Worm (Caenorhabditis elegans) whole organism, young adult: ENCODE data around the gene best-18.

Experiments
- B0019.2 ChIP-seq: fragments of 200-800 bp; sonication (Bioruptor generic); conservative IDR thresholded peaks from 2 replicates; pipeline ENCODE4 v1.3.6; 2022; ENCODE audit warnings: missing genetic modification reagents, missing genetic modification characterization, missing compliant biosample characterization
- F37B4.10 ChIP-seq: fragments of 200-800 bp; sonication (Bioruptor generic); IDR thresholded peaks from 2 replicates; pipeline ENCODE4 v1.3.6; 2022; ENCODE audit warnings: missing genetic modification characterization, missing compliant biosample characterization
- F49E8.2 ChIP-seq: sonication (generic microtip); optimal IDR thresholded peaks from 3 replicates; lab custom pipeline; 2017; ENCODE audit warnings: missing genetic modification characterization, mild to moderate bottlenecking, missing compliant biosample characterization, antibody characterized with exemption, moderate library complexity; ENCODE audit not compliant: insufficient read depth
- F52B5.7 ChIP-seq: sonication (generic microtip); optimal IDR thresholded peaks from 2 replicates; lab custom pipeline; 2016; ENCODE audit warnings: mild to moderate bottlenecking, missing genetic modification characterization, missing compliant biosample characterization
- F55B11.4 ChIP-seq: sonication (generic microtip); optimal IDR thresholded peaks from 2 replicates; lab custom pipeline; 2016; ENCODE audit warnings: missing compliant biosample characterization, missing genetic modification characterization, borderline replicate concordance; ENCODE audit not compliant: insufficient read depth
- F57A8.1 ChIP-seq: fragments of 200-800 bp; sonication (Bioruptor generic); optimal IDR thresholded peaks from 2 replicates; lab custom pipeline; 2018; ENCODE audit warnings: mild to moderate bottlenecking, missing genetic modification characterization, moderate library complexity, missing compliant biosample characterization
- K11D2.4 ChIP-seq: fragments of 200-800 bp; sonication (Bioruptor generic); IDR thresholded peaks from 2 replicates; pipeline ENCODE4 v1.3.6; 2022; ENCODE audit warnings: missing genetic modification reagents, missing genetic modification characterization, missing compliant biosample characterization
- K12H6.12 ChIP-seq: fragments of 200-800 bp; sonication (Bioruptor generic); optimal IDR thresholded peaks from 2 replicates; lab custom pipeline; 2018; ENCODE audit warnings: mild to moderate bottlenecking, missing genetic modification characterization, missing compliant biosample characterization
- T07F8.4 ChIP-seq: sonication (generic microtip); optimal IDR thresholded peaks from 2 replicates; lab custom pipeline; 2016; ENCODE audit warnings: mild to moderate bottlenecking, missing genetic modification characterization, moderate library complexity, missing compliant biosample characterization
- Y95B8A.8 ChIP-seq: fragments of 200-800 bp; sonication (Bioruptor generic); IDR thresholded peaks from 2 replicates; pipeline ENCODE4 v1.3.6; 2022; ENCODE audit warnings: missing genetic modification reagents, missing genetic modification characterization, missing compliant biosample characterization
- akir-1 ChIP-seq: fragments of 200-800 bp; sonication (Bioruptor generic); optimal IDR thresholded peaks from 2 replicates; lab custom pipeline; 2018; ENCODE audit warnings: mild to moderate bottlenecking, missing genetic modification characterization, moderate library complexity, missing compliant biosample characterization
- atf-7 ChIP-seq: sonication (generic microtip); optimal IDR thresholded peaks from 2 replicates; lab custom pipeline; 2017; ENCODE audit warnings: mild to moderate bottlenecking, missing genetic modification characterization, missing compliant biosample characterization
- athp-1 ChIP-seq: sonication (generic microtip); optimal IDR thresholded peaks from 2 replicates; lab custom pipeline; 2017; ENCODE audit warnings: mild to moderate bottlenecking, missing genetic modification characterization, missing compliant biosample characterization
- attf-6 ChIP-seq: fragments of 200-800 bp; sonication (Bioruptor generic); IDR thresholded peaks from 2 replicates; pipeline ENCODE4 v1.3.6; 2022; ENCODE audit warnings: missing genetic modification reagents, missing genetic modification characterization, missing compliant biosample characterization
- ccch-3 ChIP-seq: fragments of 200-800 bp; sonication (Bioruptor generic); optimal IDR thresholded peaks from 2 replicates; lab custom pipeline; 2018; ENCODE audit warnings: mild to moderate bottlenecking, missing genetic modification characterization, missing compliant biosample characterization
- ceh-100 ChIP-seq: fragments of 200-800 bp; sonication (Bioruptor generic); IDR thresholded peaks from 2 replicates; pipeline ENCODE4 v1.3.6; 2022; ENCODE audit warnings: missing genetic modification reagents, missing genetic modification characterization, missing compliant biosample characterization
- ceh-40 ChIP-seq: fragments of 200-800 bp; sonication (Bioruptor generic); IDR thresholded peaks from 2 replicates; pipeline ENCODE4 v1.3.6; 2022; ENCODE audit warnings: missing genetic modification characterization, missing compliant biosample characterization
- ceh-79 ChIP-seq: sonication (generic microtip); optimal IDR thresholded peaks from 2 replicates; lab custom pipeline; 2017; ENCODE audit warnings: mild to moderate bottlenecking, missing genetic modification characterization, missing compliant biosample characterization
- die-1 ChIP-seq: sonication (generic microtip); optimal IDR thresholded peaks from 2 replicates; lab custom pipeline; 2016; ENCODE audit warnings: missing genotype, mild to moderate bottlenecking, missing genetic modification characterization, missing compliant biosample characterization
- efl-1 ChIP-seq: fragments of 150-350 bp; optimal IDR thresholded peaks from 2 replicates; lab custom pipeline; 2014; ENCODE audit warnings: missing biosample characterization, missing genetic modification reagents, missing genetic modification characterization
- ekl-4 ChIP-seq: fragments of 200-800 bp; sonication (Bioruptor generic); IDR thresholded peaks from 2 replicates; pipeline ENCODE4 v1.3.6; 2022; ENCODE audit warnings: missing genetic modification reagents, missing genetic modification characterization, missing compliant biosample characterization
- ets-4 ChIP-seq: fragments of 200-800 bp; sonication (Bioruptor generic); optimal IDR thresholded peaks from 2 replicates; lab custom pipeline; 2018; ENCODE audit warnings: mild to moderate bottlenecking, missing genetic modification characterization, missing compliant biosample characterization
- hrde-1 ChIP-seq: sonication (generic microtip); optimal IDR thresholded peaks from 2 replicates; lab custom pipeline; 2016; ENCODE audit warnings: missing genetic modification characterization, mild to moderate bottlenecking, missing compliant biosample characterization, moderate library complexity, missing genotype, missing genetic modification reagents, borderline replicate concordance
- hsf-1 ChIP-seq: fragments of 200-800 bp; sonication (Bioruptor generic); IDR thresholded peaks from 2 replicates; pipeline ENCODE4 v1.3.6; 2022; ENCODE audit warnings: missing genetic modification reagents, missing genetic modification characterization, missing compliant biosample characterization
- lag-1 ChIP-seq: fragments of 200-800 bp; sonication (Bioruptor generic); IDR thresholded peaks from 2 replicates; pipeline ENCODE4 v1.3.6; 2022; ENCODE audit warnings: missing genetic modification reagents, missing genetic modification characterization, missing compliant biosample characterization
- let-526 ChIP-seq: fragments of 200-800 bp; sonication (Bioruptor generic); IDR thresholded peaks from 2 replicates; pipeline ENCODE4 v1.3.6; 2022; ENCODE audit warnings: missing genetic modification reagents, missing genetic modification characterization, missing compliant biosample characterization
- lir-1 ChIP-seq: fragments of 200-800 bp; sonication (Bioruptor generic); conservative IDR thresholded peaks from 2 replicates; pipeline ENCODE4 v1.3.6; 2022; ENCODE audit warnings: missing genetic modification reagents, missing genetic modification characterization, missing compliant biosample characterization
- madf-6 ChIP-seq: fragments of 200-800 bp; sonication (Bioruptor generic); IDR thresholded peaks from 2 replicates; pipeline ENCODE4 v1.3.6; 2022; ENCODE audit warnings: missing genetic modification reagents, missing genetic modification characterization, missing compliant biosample characterization
- mcd-1 ChIP-seq: fragments of 200-800 bp; sonication (Bioruptor generic); IDR thresholded peaks from 2 replicates; pipeline ENCODE4 v1.3.6; 2022; ENCODE audit warnings: missing genetic modification reagents, missing genetic modification characterization, missing compliant biosample characterization
- nfya-1 ChIP-seq: sonication (generic microtip); optimal IDR thresholded peaks from 2 replicates; lab custom pipeline; 2017; ENCODE audit warnings: antibody characterized with exemption, missing compliant biosample characterization, missing genetic modification characterization, borderline replicate concordance; ENCODE audit not compliant: insufficient read depth
- nhr-179 ChIP-seq: sonication (generic microtip); optimal IDR thresholded peaks from 2 replicates; lab custom pipeline; 2016; ENCODE audit warnings: mild to moderate bottlenecking, missing genetic modification characterization, missing compliant biosample characterization
- pha-4 ChIP-seq: fragments of 150-350 bp; sonication (generic microtip); optimal IDR thresholded peaks from 2 replicates; lab custom pipeline; 2014; ENCODE audit warnings: missing biosample characterization, missing genetic modification reagents, missing genetic modification characterization
- rcor-1 ChIP-seq: fragments of 200-800 bp; sonication (Bioruptor generic); IDR thresholded peaks from 2 replicates; pipeline ENCODE4 v1.3.6; 2022; ENCODE audit warnings: missing genetic modification reagents, missing genetic modification characterization, missing compliant biosample characterization
- rec-8 ChIP-seq, 2 experiments: sonication (generic microtip); optimal IDR thresholded peaks; 2 replicates each; lab custom pipeline; 2016; ENCODE audit warnings: mild to moderate bottlenecking in 2 of 2, missing genetic modification characterization in 2 of 2, missing genetic modification reagents in 2 of 2, missing genotype in 2 of 2, missing biosample characterization in 1 of 2, missing compliant biosample characterization in 1 of 2, moderate library complexity in 1 of 2
- repo-1 ChIP-seq: sonication (generic microtip); optimal IDR thresholded peaks from 2 replicates; lab custom pipeline; 2017; ENCODE audit warnings: mild to moderate bottlenecking, missing genetic modification characterization, missing compliant biosample characterization
- sdz-38 ChIP-seq: sonication (generic microtip); optimal IDR thresholded peaks from 2 replicates; lab custom pipeline; 2016; ENCODE audit warnings: missing genotype, missing genetic modification characterization, missing compliant biosample characterization
- sptf-2 ChIP-seq: fragments of 200-800 bp; sonication (Bioruptor generic); optimal IDR thresholded peaks from 2 replicates; lab custom pipeline; 2018; ENCODE audit warnings: mild to moderate bottlenecking, missing genetic modification characterization, missing compliant biosample characterization
- tbp1 ChIP-seq: fragments of 200-800 bp; sonication (Bioruptor generic); optimal IDR thresholded peaks from 2 replicates; lab custom pipeline; 2018; ENCODE audit warnings: mild to moderate bottlenecking, missing genetic modification characterization, missing compliant biosample characterization
- zfh-2 ChIP-seq: fragments of 200-800 bp; sonication (Bioruptor generic); conservative IDR thresholded peaks from 2 replicates; pipeline ENCODE4 v1.3.6; 2022; ENCODE audit warnings: missing genetic modification reagents, missing genetic modification characterization, missing compliant biosample characterization
- ztf-18 ChIP-seq: sonication (generic microtip); optimal IDR thresholded peaks from 2 replicates; lab custom pipeline; 2016; ENCODE audit warnings: missing genotype, mild to moderate bottlenecking, missing genetic modification characterization, missing compliant biosample characterization

Gene best-18

DNA sequence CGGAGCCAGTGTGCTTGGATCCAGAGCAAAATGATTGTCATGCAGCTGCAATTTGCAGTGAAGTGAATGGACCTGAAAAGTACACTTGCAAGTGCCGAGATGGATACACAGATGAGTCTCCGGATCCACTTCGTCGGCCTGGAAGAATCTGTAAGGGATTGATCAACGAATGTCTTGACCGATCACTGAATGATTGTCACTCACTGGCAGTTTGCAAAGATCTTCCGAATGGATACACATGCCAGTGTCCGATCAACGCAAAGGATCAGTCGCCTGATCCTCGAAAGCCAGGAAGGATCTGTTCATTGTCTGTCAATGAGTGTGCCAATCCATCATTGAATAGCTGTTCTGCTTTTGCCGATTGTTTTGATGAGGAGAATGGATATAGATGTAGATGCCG, 32.8 kb upstream of the best-18 start:
- TF ChIP-seq attf-6, result no peak
- no peak for TF ChIP-seq akir-1 (GFP tag; lab: Kevin White, UChicago)

DNA sequence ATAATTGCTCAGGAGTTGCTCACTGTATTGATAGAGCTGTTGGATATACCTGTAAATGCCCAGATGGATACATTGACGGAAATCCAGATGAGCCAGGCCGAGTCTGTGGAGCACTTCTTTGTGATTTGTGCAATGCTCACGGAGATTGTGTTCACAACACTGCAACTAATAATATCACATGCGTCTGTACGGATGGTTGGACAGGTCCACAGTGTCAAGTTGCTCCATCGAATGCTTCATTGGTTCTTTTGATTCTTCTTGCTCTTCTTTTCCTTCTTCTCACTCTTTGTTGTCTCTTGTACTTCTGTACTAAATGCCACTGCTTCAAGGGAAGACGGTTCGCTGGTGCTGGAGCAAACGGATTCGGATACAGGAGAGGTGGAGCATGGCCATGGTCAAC, 30.3 kb upstream of the best-18 start:
- TF ChIP-seq lir-1 (GFP tag; lab: Robert Waterston, UW) (no peak), mcd-1 (no peak), ceh-79 (no peak), nhr-179 (tag; lab: Kevin White, UChicago) (no peak), hrde-1 (no peak), F49E8.2 (no peak), T07F8.4 (tag; lab: Kevin White, UChicago) (no peak), pha-4 (no peak), ccch-3 (GFP tag; lab: Kevin White, UChicago) (no peak), lag-1 (no peak), K11D2.4 (no peak), F55B11.4 (no peak), let-526 (GFP tag; lab: Robert Waterston, UW) (no peak)

DNA sequence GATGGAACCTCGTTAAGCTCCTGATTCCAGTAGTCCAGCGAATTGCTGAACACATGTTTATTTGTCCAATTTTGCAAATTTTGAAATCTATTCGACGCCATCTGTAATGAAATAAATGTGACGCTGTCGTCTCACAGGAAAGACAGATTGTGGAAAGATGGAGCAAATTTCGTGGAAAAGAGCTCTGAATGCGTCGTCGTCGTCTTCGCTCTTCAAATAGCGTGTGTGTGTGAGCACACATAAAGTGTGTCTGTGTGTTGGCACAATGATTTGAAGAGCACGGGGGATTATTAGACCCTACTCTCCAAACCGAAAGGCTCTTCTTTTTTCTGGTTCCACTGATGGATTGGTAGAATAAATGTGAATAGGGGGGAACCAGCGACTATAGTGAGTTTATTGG, 26.0 kb upstream of the best-18 start, which contains the start of gene unc-47:
unc-47 (minus strand) TSS at position 101 of the 400 bp plus-strand sequence.
- TF ChIP-seq sdz-38 (no peak), B0019.2 (GFP tag; lab: Robert Waterston, UW) (no peak)

DNA sequence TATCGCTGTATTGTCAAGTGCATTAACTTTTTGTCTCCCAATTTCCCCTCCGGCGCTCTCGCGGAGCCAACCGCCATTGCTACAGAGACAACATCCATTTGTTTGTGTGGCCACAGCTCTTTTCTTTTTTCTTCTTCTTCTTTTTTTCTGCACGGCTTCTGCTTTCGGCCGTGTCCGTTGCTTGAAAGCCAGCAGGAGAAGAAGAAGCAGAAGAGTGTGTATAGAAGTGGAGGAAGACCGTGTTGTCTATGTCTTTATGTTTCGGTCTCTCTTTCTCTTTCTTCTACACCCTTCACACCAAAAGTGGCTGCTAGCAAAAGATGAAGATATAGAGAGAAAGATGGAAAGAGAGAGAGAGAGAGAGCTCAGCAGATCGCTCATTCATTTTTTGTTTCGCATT, 24.4 kb upstream of the best-18 start:
- no peak for TF ChIP-seq ztf-18 (tag; lab: Kevin White, UChicago)
- no peak for TF ChIP-seq F57A8.1 (GFP tag; lab: Kevin White, UChicago)
- TF ChIP-seq K12H6.12 (tag; lab: Kevin White, UChicago), result peak; percentile 22
- no peak for TF ChIP-seq efl-1 (GFP tag; lab: Kevin White, UChicago)

DNA sequence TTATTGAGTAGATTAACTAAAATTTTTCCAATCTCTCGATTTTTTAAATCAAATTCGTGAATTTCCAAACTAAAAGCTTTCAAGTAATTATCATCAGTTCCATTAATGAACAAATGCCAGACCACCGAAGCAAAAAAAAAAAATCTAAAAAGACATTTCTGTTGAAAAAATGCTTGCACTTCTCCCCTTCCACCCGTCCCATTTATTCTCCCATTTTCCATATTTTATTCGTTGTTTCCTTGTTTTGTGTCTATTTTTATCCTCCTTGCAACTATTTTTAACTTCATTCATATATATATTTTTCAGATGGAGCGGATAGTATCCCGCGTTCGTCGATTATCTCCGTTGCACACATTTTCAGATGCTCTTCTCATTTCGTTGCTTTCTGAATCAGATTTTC, 23.3 kb upstream of the best-18 start, which contains the start of gene epac-1:
epac-1 (plus strand) TSS at position 301 of the 400 bp plus-strand sequence.
- TF ChIP-seq ceh-100 (GFP tag; lab: Robert Waterston, UW) (no peak), sptf-2 (no peak), ceh-40 (no peak), rcor-1 (GFP tag; lab: Robert Waterston, UW) (no peak), ets-4 (GFP tag; lab: Kevin White, UChicago) (no peak), nfya-1 (tag; lab: Kevin White, UChicago) (no peak), F37B4.10 (GFP tag; lab: Robert Waterston, UW) (no peak), repo-1 (tag; lab: Kevin White, UChicago) (no peak)
- TF ChIP-seq, all 124 proteins: peak for 0

DNA sequence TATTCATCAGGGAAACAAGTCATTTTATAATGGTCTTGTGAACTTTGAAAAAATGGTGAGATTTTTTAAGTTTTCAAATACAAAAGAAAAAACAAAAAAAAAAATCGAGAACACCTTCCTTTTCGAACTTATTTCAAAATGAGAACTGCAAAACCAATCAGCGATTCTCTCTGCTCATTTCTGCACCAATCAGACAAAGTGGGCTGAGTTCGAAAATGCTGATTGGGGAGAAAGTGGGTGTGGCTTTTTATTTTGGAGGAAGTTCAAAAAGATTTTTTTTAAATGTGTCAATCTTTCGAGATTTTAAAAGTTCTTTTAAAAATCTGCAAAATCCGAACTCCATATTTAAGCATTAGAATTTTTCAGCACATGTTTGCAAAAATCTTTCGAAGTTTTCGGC, 17.6 kb upstream of the best-18 start:
- no peak for TF ChIP-seq akir-1 (GFP tag; lab: Kevin White, UChicago)
- TF ChIP-seq ekl-4 (GFP tag; lab: Robert Waterston, UW), result no peak
- TF ChIP-seq repo-1 (tag; lab: Kevin White, UChicago), result no peak
- no peak for TF ChIP-seq mcd-1
- TF ChIP-seq F52B5.7 (tag; lab: Kevin White, UChicago), result no peak
- no peak for TF ChIP-seq die-1 (tag; lab: Kevin White, UChicago)
- no peak for TF ChIP-seq tbp1 (GFP tag; lab: Kevin White, UChicago)
- no peak for TF ChIP-seq rec-8 (tag; optimal IDR thresholded peaks at IDR 0.05; lab: Kevin White, UChicago)
- TF ChIP-seq nfya-1 (tag; lab: Kevin White, UChicago), result no peak
- no peak for TF ChIP-seq zfh-2 (GFP tag; lab: Robert Waterston, UW)
- TF ChIP-seq atf-7 (tag; lab: Kevin White, UChicago), result no peak
- no peak for TF ChIP-seq Y95B8A.8 (GFP tag; lab: Robert Waterston, UW)
- no peak for TF ChIP-seq hsf-1 (GFP tag; lab: Robert Waterston, UW)
- no peak for TF ChIP-seq madf-6
- no peak for TF ChIP-seq athp-1 (tag; lab: Kevin White, UChicago)
